Worm (Caenorhabditis elegans) whole organism, L4 larva: Measurements from ENCODE around the gene Y102A5C.2.

Source experiments
- tag-97 ChIP-seq: fragments of 200-800 bp; sonication (Bioruptor generic); IDR thresholded peaks from 2 replicates; pipeline ENCODE4 v1.3.6; 2022; ENCODE audit warnings: missing genetic modification characterization, missing compliant biosample characterization
- unc-39 ChIP-seq: sonication (generic microtip); optimal IDR thresholded peaks from 2 replicates; lab custom pipeline; 2017; ENCODE audit warnings: missing biosample characterization, missing genetic modification characterization
- zfp-3 ChIP-seq: fragments of 200-800 bp; sonication (Bioruptor generic); conservative IDR thresholded peaks from 2 replicates; pipeline ENCODE4 v1.3.6; 2022; ENCODE audit warnings: missing genetic modification reagents, missing genetic modification characterization, missing compliant biosample characterization

DNA sequence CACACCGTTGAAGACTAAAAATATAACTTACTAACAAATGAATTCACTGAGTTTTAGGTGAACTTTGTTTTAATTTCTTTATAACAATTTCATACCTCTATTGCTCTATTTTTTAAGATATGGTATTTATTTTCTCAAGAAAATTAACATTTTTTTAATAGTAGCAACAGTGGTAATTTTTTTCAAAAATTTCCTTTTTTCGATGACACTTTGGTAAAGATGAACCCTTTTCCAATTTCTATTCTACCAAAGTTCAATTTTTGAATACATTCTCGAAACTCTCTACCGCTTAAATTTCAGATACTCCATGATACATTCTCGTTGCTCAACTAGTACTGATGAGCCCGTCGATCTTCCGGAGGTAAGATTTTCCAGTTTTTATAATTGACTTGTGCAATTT is 6.6 kb upstream of the Y102A5C.2 start, which contains the start of gene nhr-116:
- no peak for TF ChIP-seq tag-97
- no peak for TF ChIP-seq unc-39 (tag; lab: Kevin White, UChicago)
- no peak for TF ChIP-seq zfp-3 (GFP tag; lab: Robert Waterston, UW)
